Fruit fly (Drosophila melanogaster) whole organism, pupa: ENCODE data around the gene Drsl3.

Experiments
- CG12605 ChIP-seq: fragments of 200-800 bp; sonication (Bioruptor generic); IDR thresholded peaks from 2 replicates; pipeline ENCODE4 v1.3.6; 2022; ENCODE audit warnings: missing biosample characterization, missing genetic modification characterization
- CG15710 ChIP-seq: fragments of 200-800 bp; sonication (Bioruptor generic); optimal IDR thresholded peaks from 2 replicates; lab custom pipeline; 2018; ENCODE audit warnings: missing biosample characterization, mild to moderate bottlenecking, missing genetic modification characterization, moderate library complexity
- CG17806 ChIP-seq: fragments of 200-800 bp; sonication (Bioruptor generic); optimal IDR thresholded peaks from 2 replicates; lab custom pipeline; 2018; ENCODE audit warnings: missing biosample characterization, mild to moderate bottlenecking, missing genetic modification characterization, moderate library complexity
- CG9948 ChIP-seq: fragments of 200-800 bp; sonication (Bioruptor generic); optimal IDR thresholded peaks from 2 replicates; lab custom pipeline; 2018; ENCODE audit warnings: missing biosample characterization, mild to moderate bottlenecking, missing genetic modification characterization, moderate library complexity
- D1 ChIP-seq: fragments of 200-800 bp; sonication (Bioruptor generic); optimal IDR thresholded peaks from 2 replicates; lab custom pipeline; 2018; ENCODE audit warnings: missing biosample characterization, mild to moderate bottlenecking, missing genetic modification characterization, moderate library complexity
- EcR ChIP-seq: fragments of 200-800 bp; sonication (Bioruptor generic); optimal IDR thresholded peaks from 3 replicates; lab custom pipeline; 2019; ENCODE audit warnings: missing biosample characterization, missing genetic modification characterization, mild to moderate bottlenecking, moderate library complexity, missing genetic modification reagents
- Ets98B ChIP-seq: fragments of 200-800 bp; sonication (Bioruptor generic); IDR thresholded peaks from 2 replicates; pipeline ENCODE4 v1.3.6; 2022; ENCODE audit warnings: missing biosample characterization, missing genetic modification characterization
- Pif1A ChIP-seq: fragments of 200-800 bp; sonication (Bioruptor generic); optimal IDR thresholded peaks from 3 replicates; lab custom pipeline; 2016; ENCODE audit warnings: missing biosample characterization, missing genetic modification characterization
- fd96Ca ChIP-seq: fragments of 200-800 bp; sonication (Bioruptor generic); IDR thresholded peaks from 3 replicates; pipeline ENCODE4 v1.3.6; 2022; ENCODE audit warnings: missing biosample characterization, missing genetic modification characterization
- gl ChIP-seq: fragments of 200-800 bp; sonication (Bioruptor generic); optimal IDR thresholded peaks from 2 replicates; lab custom pipeline; 2018; ENCODE audit warnings: missing biosample characterization, mild to moderate bottlenecking, missing genetic modification characterization
- rn ChIP-seq: fragments of 200-800 bp; sonication (Bioruptor generic); IDR thresholded peaks from 2 replicates; pipeline ENCODE4 v1.3.6; 2022; ENCODE audit warnings: missing biosample characterization, missing genetic modification characterization

- TF ChIP-seq gl (tag; lab: Kevin White, UChicago) = no peak
- TF ChIP-seq fd96Ca (GFP tag; lab: Robert Waterston, UW) = no peak
- no peak for TF ChIP-seq CG15710 (tag; lab: Kevin White, UChicago)
- TF ChIP-seq Pif1A (GFP tag; lab: Kevin White, UChicago) = no peak
- no peak for TF ChIP-seq CG12605
- TF ChIP-seq CG17806 = no peak
- no peak for TF ChIP-seq rn (GFP tag; lab: Robert Waterston, UW)
- no peak for TF ChIP-seq CG9948 (tag; lab: Kevin White, UChicago)
- no peak for TF ChIP-seq Ets98B
- TF ChIP-seq EcR (GFP tag; lab: Kevin White, UChicago) = peak; percentile 17
- no peak for TF ChIP-seq D1 (tag; lab: Kevin White, UChicago)
Measured at dm6 chr3L:3337345-3337928, 22.6 kb downstream of the Drsl3 start.
